Fruit fly (Drosophila melanogaster) whole organism, embryonic: ENCODE results near the gene mdu.
A peak's percentile ranks its signal among the peaks of the same experiment; 100 is the strongest.

Source experiments
- Abd-B ChIP-seq: fragments of 200-800 bp; sonication (Bioruptor generic); optimal IDR thresholded peaks from 2 replicates; lab custom pipeline; 2018; ENCODE audit warnings: missing biosample characterization, mild to moderate bottlenecking, missing genetic modification characterization, moderate library complexity
- Ada2b ChIP-seq: fragments of 200-800 bp; sonication (Bioruptor generic); IDR thresholded peaks from 2 replicates; pipeline ENCODE4 v1.3.6; 2022; ENCODE audit warnings: missing biosample characterization, missing genetic modification characterization
- Awh ChIP-seq: fragments of 200-800 bp; sonication (Bioruptor generic); IDR thresholded peaks from 2 replicates; pipeline ENCODE4, ENCODE4 v1.3.6; 2022; ENCODE audit warnings: missing biosample characterization, missing genetic modification characterization
- CG10366 ChIP-seq: fragments of 200-800 bp; sonication (Bioruptor generic); IDR thresholded peaks from 2 replicates; pipeline ENCODE4 v1.3.6; 2022; ENCODE audit warnings: missing biosample characterization, missing genetic modification characterization
- CG11504 ChIP-seq: fragments of 200-800 bp; sonication (Bioruptor generic); optimal IDR thresholded peaks from 3 replicates; lab custom pipeline; 2019; ENCODE audit warnings: missing biosample characterization, mild to moderate bottlenecking, missing genetic modification characterization, moderate library complexity
- CG13894 ChIP-seq: fragments of 200-800 bp; sonication (Bioruptor generic); optimal IDR thresholded peaks from 3 replicates; lab custom pipeline; 2018; ENCODE audit warnings: missing biosample characterization, mild to moderate bottlenecking, missing genetic modification characterization, moderate library complexity
- CG14860 ChIP-seq: fragments of 200-800 bp; sonication (Bioruptor generic); IDR thresholded peaks from 3 replicates; pipeline ENCODE4 v1.3.6; 2022; ENCODE audit warnings: missing biosample characterization, missing genetic modification characterization; ENCODE audit not compliant: partially characterized antibody
- CG1602 ChIP-seq: fragments of 200-800 bp; sonication (Bioruptor generic); optimal IDR thresholded peaks from 3 replicates; lab custom pipeline; 2016; ENCODE audit warnings: missing biosample characterization, missing genetic modification characterization
- CG16863 ChIP-seq: fragments of 200-800 bp; sonication (Bioruptor generic); optimal IDR thresholded peaks from 3 replicates; lab custom pipeline; 2016; ENCODE audit warnings: missing biosample characterization, missing genetic modification characterization
- CG18262 ChIP-seq: fragments of 200-800 bp; optimal IDR thresholded peaks from 3 replicates; lab custom pipeline; 2019; ENCODE audit warnings: missing biosample characterization, mild to moderate bottlenecking, missing genetic modification characterization, moderate library complexity
- CG18764 ChIP-seq: fragments of 200-800 bp; sonication (Bioruptor generic); optimal IDR thresholded peaks from 3 replicates; lab custom pipeline; 2016; ENCODE audit warnings: missing biosample characterization, missing genetic modification characterization
- CG30431 ChIP-seq: fragments of 200-800 bp; sonication (Bioruptor generic); optimal IDR thresholded peaks from 2 replicates; lab custom pipeline; 2017; ENCODE audit warnings: missing biosample characterization, missing genetic modification characterization
- CG33213 ChIP-seq: fragments of 200-800 bp; sonication (Bioruptor generic); optimal IDR thresholded peaks from 3 replicates; lab custom pipeline; 2016; ENCODE audit warnings: missing biosample characterization, missing genetic modification characterization
- CG3726 ChIP-seq: fragments of 200-800 bp; sonication (Bioruptor generic); IDR thresholded peaks from 3 replicates; pipeline ENCODE4, ENCODE4 v1.3.6; 2022; ENCODE audit warnings: missing biosample characterization, missing genetic modification characterization
- CG3995 ChIP-seq: fragments of 200-800 bp; sonication (Bioruptor generic); optimal IDR thresholded peaks from 3 replicates; lab custom pipeline; 2016; ENCODE audit warnings: missing biosample characterization, missing genetic modification characterization
- CG4282 ChIP-seq: fragments of 200-800 bp; sonication (Bioruptor generic); optimal IDR thresholded peaks from 2 replicates; lab custom pipeline; 2016; ENCODE audit warnings: missing biosample characterization, missing genetic modification characterization
- CG4328 ChIP-seq: fragments of 200-800 bp; sonication (Bioruptor generic); optimal IDR thresholded peaks from 3 replicates; lab custom pipeline; 2017; ENCODE audit warnings: missing biosample characterization, missing genetic modification reagents, missing genetic modification characterization
- CG4404 ChIP-seq: fragments of 200-800 bp; sonication (Bioruptor generic); IDR thresholded peaks from 2 replicates; pipeline ENCODE4 v1.3.6; 2022; ENCODE audit warnings: missing biosample characterization, missing genetic modification characterization
- CG4730 ChIP-seq: fragments of 200-800 bp; sonication (Bioruptor generic); IDR thresholded peaks from 2 replicates; pipeline ENCODE4 v1.3.6; 2022; ENCODE audit warnings: missing biosample characterization, missing genetic modification characterization
- CG6175 ChIP-seq: fragments of 200-800 bp; sonication (Bioruptor generic); IDR thresholded peaks from 3 replicates; pipeline ENCODE4 v1.3.6; 2022; ENCODE audit warnings: missing biosample characterization, missing genetic modification characterization
- CG7963 ChIP-seq: fragments of 200-800 bp; sonication (Bioruptor generic); IDR thresholded peaks from 3 replicates; pipeline ENCODE4 v1.3.6; 2022; ENCODE audit warnings: missing biosample characterization, missing genetic modification characterization; ENCODE audit not compliant: partially characterized antibody
- CG8478 ChIP-seq: fragments of >200 bp; optimal IDR thresholded peaks from 2 replicates; lab custom pipeline; 2018
- CG9215 ChIP-seq: fragments of 200-800 bp; sonication (Bioruptor generic); IDR thresholded peaks from 2 replicates; pipeline ENCODE4 v1.3.6; 2022; ENCODE audit warnings: missing biosample characterization, missing genetic modification characterization
- CG9876 ChIP-seq: fragments of 200-800 bp; sonication (Bioruptor generic); optimal IDR thresholded peaks from 2 replicates; lab custom pipeline; 2016; ENCODE audit warnings: missing biosample characterization, missing genetic modification characterization
- CrebB ChIP-seq: fragments of 200-800 bp; sonication (Bioruptor generic); optimal IDR thresholded peaks from 3 replicates; lab custom pipeline; 2018; ENCODE audit warnings: missing biosample characterization, mild to moderate bottlenecking, missing genetic modification characterization
- Dek ChIP-seq: fragments of 200-800 bp; sonication (Bioruptor generic); optimal IDR thresholded peaks from 3 replicates; lab custom pipeline; 2019; ENCODE audit warnings: missing biosample characterization, mild to moderate bottlenecking, missing genetic modification characterization, moderate library complexity
- E2f1 ChIP-seq: fragments of 200-800 bp; sonication (Bioruptor generic); IDR thresholded peaks from 2 replicates; pipeline ENCODE4 v1.3.6; 2022; ENCODE audit warnings: missing biosample characterization, missing genetic modification characterization
- ERR ChIP-seq: fragments of 200-800 bp; sonication (Bioruptor generic); optimal IDR thresholded peaks from 2 replicates; lab custom pipeline; 2016; ENCODE audit warnings: missing biosample characterization, missing genetic modification characterization
- Fer3 ChIP-seq: fragments of 200-800 bp; sonication (Bioruptor generic); optimal IDR thresholded peaks from 2 replicates; lab custom pipeline; 2018; ENCODE audit warnings: missing biosample characterization, mild to moderate bottlenecking, missing genetic modification characterization, moderate library complexity
- Hr39 ChIP-seq: fragments of >200 bp; optimal IDR thresholded peaks from 2 replicates; lab custom pipeline; 2017
- Kr ChIP-seq: fragments of 200-800 bp; sonication (Bioruptor generic); optimal IDR thresholded peaks from 2 replicates; lab custom pipeline; 2017; ENCODE audit warnings: missing biosample characterization, mild to moderate bottlenecking, missing genetic modification characterization
- MESR4 ChIP-seq: fragments of 200-800 bp; sonication (Bioruptor generic); optimal IDR thresholded peaks from 2 replicates; lab custom pipeline; 2018; ENCODE audit warnings: missing biosample characterization, mild to moderate bottlenecking, missing genetic modification characterization, moderate library complexity
- Max ChIP-seq: fragments of 200-800 bp; sonication (Bioruptor generic); optimal IDR thresholded peaks from 2 replicates; lab custom pipeline; 2016; ENCODE audit warnings: missing biosample characterization, mild to moderate bottlenecking, missing genetic modification characterization
- Scr ChIP-seq: fragments of 200-800 bp; sonication (Bioruptor generic); IDR thresholded peaks from 2 replicates; pipeline ENCODE4 v1.3.6; 2022; ENCODE audit warnings: missing biosample characterization, missing genetic modification characterization; ENCODE audit not compliant: partially characterized antibody
- Sox102F ChIP-seq: fragments of 200-800 bp; sonication (Bioruptor generic); optimal IDR thresholded peaks from 2 replicates; lab custom pipeline; 2018; ENCODE audit warnings: missing biosample characterization, mild to moderate bottlenecking, missing genetic modification characterization, moderate library complexity
- bsh ChIP-seq, 2 experiments: fragments of 200-800 bp; sonication (Bioruptor generic); optimal IDR thresholded peaks; 2 replicates each; lab custom pipeline; 2017 to 2018; ENCODE audit warnings: mild to moderate bottlenecking in 2 of 2, missing biosample characterization in 2 of 2, missing genetic modification characterization in 2 of 2, moderate library complexity in 1 of 2
- chm ChIP-seq: fragments of 200-800 bp; sonication (Bioruptor generic); IDR thresholded peaks from 2 replicates; pipeline ENCODE4 v1.3.6; 2022; ENCODE audit warnings: missing biosample characterization, missing genetic modification characterization
- emc ChIP-seq: fragments of 200-800 bp; sonication (Bioruptor generic); optimal IDR thresholded peaks from 2 replicates; lab custom pipeline; 2016; ENCODE audit warnings: missing biosample characterization, missing genetic modification characterization
- exex ChIP-seq: fragments of 200-800 bp; sonication (Bioruptor generic); optimal IDR thresholded peaks from 4 replicates; lab custom pipeline; 2018; ENCODE audit warnings: missing biosample characterization, mild to moderate bottlenecking, missing genetic modification characterization, moderate library complexity
- gce ChIP-seq: fragments of 200-800 bp; sonication (Bioruptor generic); IDR thresholded peaks from 3 replicates; pipeline ENCODE4 v1.3.6; 2022; ENCODE audit warnings: missing biosample characterization, missing genetic modification characterization
- hkb ChIP-seq, 2 experiments: fragments of 200-800 bp in 1 of 2; fragments of >200 bp in 1 of 2; sonication (Bioruptor generic) in 1 of 2; IDR thresholded peaks in 1 of 2; optimal IDR thresholded peaks in 1 of 2; 2 replicates each; pipeline versions ENCODE4 v1.3.6 to Lab custom; 2017 to 2022; ENCODE audit warnings: missing biosample characterization in 1 of 2, missing genetic modification characterization in 1 of 2
- lola ChIP-seq, 3 experiments: fragments of >200 bp in 2 of 3; fragments of 200-800 bp in 1 of 3; sonication (Bioruptor generic) in 1 of 3; optimal IDR thresholded peaks; 2 replicates each; lab custom pipeline; 2017 to 2019; ENCODE audit warnings: missing biosample characterization in 3 of 3, missing genetic modification characterization in 3 of 3, mild to moderate bottlenecking in 1 of 3, moderate library complexity in 1 of 3
- otp ChIP-seq: fragments of 200-800 bp; sonication (Bioruptor generic); IDR thresholded peaks from 3 replicates; pipeline ENCODE4, ENCODE4 v1.3.6; 2022; ENCODE audit warnings: missing biosample characterization, missing genetic modification characterization
- prd ChIP-seq, 3 experiments: fragments of >200 bp in 2 of 3; fragments of 200-800 bp in 1 of 3; sonication (Bioruptor generic) in 1 of 3; optimal IDR thresholded peaks in 2 of 3; IDR thresholded peaks in 1 of 3; 2 replicates in 2 of 3; 3 replicates in 1 of 3; pipeline versions ENCODE4 v1.3.6 to Lab custom; 2017 to 2022; ENCODE audit warnings: missing biosample characterization in 1 of 3, missing genetic modification characterization in 1 of 3
- psq ChIP-seq: fragments of 200-800 bp; sonication (Bioruptor generic); optimal IDR thresholded peaks from 2 replicates; lab custom pipeline; 2017; ENCODE audit warnings: missing biosample characterization, missing genetic modification characterization
- sim ChIP-seq: fragments of 200-800 bp; sonication (Bioruptor generic); IDR thresholded peaks from 2 replicates; pipeline ENCODE4 v1.3.6; 2022; ENCODE audit warnings: missing biosample characterization, missing genetic modification characterization
- sqz ChIP-seq: fragments of 200-800 bp; sonication (Bioruptor generic); optimal IDR thresholded peaks from 3 replicates; lab custom pipeline; 2018; ENCODE audit warnings: missing biosample characterization, mild to moderate bottlenecking, missing genetic modification characterization
- tll ChIP-seq, 2 experiments: fragments of 200-800 bp in 1 of 2; fragments of >200 bp in 1 of 2; sonication (Bioruptor generic) in 1 of 2; optimal IDR thresholded peaks; 2 replicates each; lab custom pipeline; 2017 to 2019; ENCODE audit warnings: missing biosample characterization in 2 of 2, missing genetic modification characterization in 2 of 2, mild to moderate bottlenecking in 1 of 2, moderate library complexity in 1 of 2
- vvl ChIP-seq: fragments of 200-800 bp; sonication (Bioruptor generic); IDR thresholded peaks from 2 replicates; pipeline ENCODE4 v1.3.6; 2022; ENCODE audit warnings: missing biosample characterization, missing genetic modification characterization

mdu gene

DNA sequence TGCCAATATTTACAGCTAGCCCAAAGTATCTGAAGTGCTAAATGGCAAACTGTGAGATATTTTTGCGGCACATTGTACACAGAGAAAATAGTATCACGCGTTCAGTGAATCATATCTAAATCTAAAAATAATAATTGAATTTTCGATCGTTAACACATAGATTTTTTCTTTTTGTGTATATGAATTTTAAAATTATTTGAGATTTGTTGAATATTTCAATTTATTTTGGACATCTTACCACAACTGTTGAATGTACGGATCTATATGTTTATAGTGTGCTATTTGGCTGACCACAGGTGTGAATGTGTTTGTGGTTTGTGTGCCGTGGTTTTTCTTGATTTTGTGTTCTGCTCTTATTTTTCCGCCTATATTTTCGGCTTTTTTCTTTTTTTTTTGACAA is 27.2 kb upstream of the mdu start (continued):
- TF ChIP-seq Dek (tag; lab: Kevin White, UChicago) (peak; percentile 50), CG18262 (tag; lab: Kevin White, UChicago) (peak; percentile 58), vvl (peak; percentile 26; the same call in 1 of the 2 replicates), CG14860 (GFP tag; lab: Robert Waterston, UW) (no peak), CG18764 (GFP tag; lab: Kevin White, UChicago) (peak; percentile 15), CG7963 (GFP tag; lab: Robert Waterston, UW) (no peak), CG11504 (tag; lab: Kevin White, UChicago) (peak; percentile 73), gce (peak; percentile 37; the same call in 1 of the 3 replicates), Sox102F (peak; percentile 63), prd (optimal IDR thresholded peaks at IDR 0.05; lab: Kevin White, UChicago) (no peak), prd (GFP tag; IDR thresholded peaks at IDR 0.05; lab: Robert Waterston, UW) (peak; percentile 60; the same call in 2 of the 3 replicates), CG30431 (GFP tag; lab: Kevin White, UChicago) (no peak), CrebB (tag; lab: Kevin White, UChicago) (peak; percentile 13), CG13894 (tag; lab: Kevin White, UChicago) (peak; percentile 44), tll (GFP tag; optimal IDR thresholded peaks at IDR 0.05; lab: Kevin White, UChicago) (no peak), emc (no peak), E2f1 (GFP tag; lab: Robert Waterston, UW) (0 out of 2 replicates have a peak, but pooled peaks have one; percentile 8), CG8478 (lab: Kevin White, UChicago) (no peak), sim (GFP tag; lab: Robert Waterston, UW) (no peak), CG4730 (peak; percentile 44; the same call in 1 of the 2 replicates), CG10366 (0 out of 2 replicates have a peak, but pooled peaks have one; percentile 40), ERR (GFP tag; lab: Kevin White, UChicago) (no peak), CG4328 (GFP tag; lab: Kevin White, UChicago) (no peak), lola (GFP tag; optimal IDR thresholded peaks at IDR 0.05; lab: Kevin White, UChicago) (peak in 1 of 3 experiments; percentile 18), Abd-B (GFP tag; lab: Kevin White, UChicago) (peak; percentile 2), chm (GFP tag; lab: Robert Waterston, UW) (no peak), Hr39 (lab: Kevin White, UChicago) (no peak), Awh (GFP tag; lab: Robert Waterston, UW) (no peak), Max (peak; percentile 43), bsh (GFP tag; optimal IDR thresholded peaks at IDR 0.05; lab: Kevin White, UChicago) (peak in 1 of 2 experiments; percentile 60), otp (no peak), CG16863 (GFP tag; lab: Kevin White, UChicago) (no peak), Ada2b (GFP tag; lab: Robert Waterston, UW) (peak; percentile 51; the same call in 1 of the 2 replicates), exex (no peak)

DNA sequence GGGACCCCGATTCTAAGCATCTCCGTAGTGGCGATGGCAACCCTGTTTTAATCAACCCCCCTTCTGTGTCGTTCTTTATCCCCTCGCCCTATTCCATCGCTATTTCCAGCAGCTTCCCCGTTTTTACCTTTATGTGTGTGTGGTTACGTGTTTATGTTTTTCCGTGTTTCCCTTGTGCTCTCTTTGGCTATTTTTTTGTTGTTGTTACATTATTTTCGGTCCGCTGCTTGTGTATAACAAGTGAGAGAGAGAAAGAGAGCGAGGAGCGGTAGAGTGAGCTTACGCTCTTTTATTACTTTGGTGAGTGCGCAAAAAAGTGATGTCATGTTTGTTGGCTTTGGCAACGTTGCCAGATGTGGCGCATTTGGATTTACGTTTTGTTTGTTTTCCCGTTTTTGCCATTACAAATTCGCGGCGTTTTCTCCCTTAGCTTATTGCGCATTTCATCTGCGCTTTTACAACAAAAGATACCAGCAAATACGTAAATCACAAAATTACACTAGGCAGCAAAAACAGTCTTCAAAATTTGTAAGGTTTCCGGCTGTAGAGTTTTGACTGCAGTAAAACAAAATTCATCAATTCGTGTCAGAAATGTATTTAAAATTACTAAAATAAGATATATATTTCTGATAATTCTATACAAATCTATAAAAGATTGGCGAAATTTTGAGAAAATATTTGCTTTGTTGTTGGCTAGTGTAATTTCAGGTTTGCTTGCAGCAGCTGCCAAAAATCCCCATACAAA is 26.6 kb upstream of the mdu start:
- TF ChIP-seq CG4404 (GFP tag; lab: Robert Waterston, UW) = peak; percentile 33; the same call in 1 of the 2 replicates
- TF ChIP-seq MESR4 = no peak
- no peak for TF ChIP-seq psq
- peak; percentile 72 for TF ChIP-seq CG9215 (GFP tag; lab: Robert Waterston, UW)
- 0 out of 3 replicates have a peak, but pooled peaks have one; percentile 53 for TF ChIP-seq CG3726 (GFP tag; lab: Robert Waterston, UW)
- no peak for TF ChIP-seq CG4282 (GFP tag; lab: Kevin White, UChicago)
- TF ChIP-seq Fer3 (tag; lab: Kevin White, UChicago) = peak; percentile 72
- TF ChIP-seq CG9876 = no peak
- TF ChIP-seq Kr = no peak
- TF ChIP-seq CG1602 (GFP tag; lab: Kevin White, UChicago) = peak; percentile 2
- TF ChIP-seq CG3995 (GFP tag; lab: Kevin White, UChicago) = no peak
- no peak for TF ChIP-seq CG33213 (GFP tag; lab: Kevin White, UChicago)
- TF ChIP-seq Scr = no peak
- no peak for TF ChIP-seq hkb (optimal IDR thresholded peaks at IDR 0.05; lab: Kevin White, UChicago)
- TF ChIP-seq hkb (GFP tag; IDR thresholded peaks at IDR 0.05; lab: Robert Waterston, UW) = peak; percentile 63
- peak; percentile 60 for TF ChIP-seq sqz
- TF ChIP-seq CG6175 (GFP tag; lab: Robert Waterston, UW) = 0 out of 3 replicates have a peak, but pooled peaks have one; percentile 28
